Fruit fly (Drosophila melanogaster) whole organism, embryonic: ENCODE results near the gene Galphai.

ENCODE experiments used
- ATbp ChIP-seq: fragments of 200-800 bp; sonication (Bioruptor generic); optimal IDR thresholded peaks from 2 replicates; lab custom pipeline; 2017; ENCODE audit warnings: missing biosample characterization, mild to moderate bottlenecking, missing genetic modification characterization, missing genetic modification reagents
- Aef1 ChIP-seq: fragments of 200-800 bp; sonication (Bioruptor generic); IDR thresholded peaks from 3 replicates; pipeline ENCODE4 v1.3.6; 2022; ENCODE audit warnings: missing biosample characterization, missing genetic modification characterization
- Blimp-1 ChIP-seq: fragments of 200-800 bp; sonication (Bioruptor generic); optimal IDR thresholded peaks from 3 replicates; lab custom pipeline; 2018; ENCODE audit warnings: missing biosample characterization, missing genetic modification characterization, mild to moderate bottlenecking, moderate library complexity, missing genetic modification reagents
- CG12104 ChIP-seq: fragments of 200-800 bp; sonication (Bioruptor generic); optimal IDR thresholded peaks from 3 replicates; lab custom pipeline; 2016; ENCODE audit warnings: missing biosample characterization, missing genetic modification characterization
- CG18011 ChIP-seq: fragments of 200-800 bp; sonication (Bioruptor generic); optimal IDR thresholded peaks from 2 replicates; lab custom pipeline; 2017; ENCODE audit warnings: missing biosample characterization, missing genetic modification characterization, mild to moderate bottlenecking, moderate library complexity, missing genotype
- CG2712 ChIP-seq: fragments of 200-800 bp; optimal IDR thresholded peaks from 3 replicates; lab custom pipeline; 2019; ENCODE audit warnings: missing biosample characterization, mild to moderate bottlenecking, missing genetic modification characterization, moderate library complexity
- Side ChIP-seq: fragments of 200-800 bp; sonication (Bioruptor generic); optimal IDR thresholded peaks from 2 replicates; lab custom pipeline; 2016; ENCODE audit warnings: missing biosample characterization, missing genetic modification characterization
- Vsx1 ChIP-seq: fragments of 200-800 bp; sonication (Bioruptor generic); optimal IDR thresholded peaks from 2 replicates; lab custom pipeline; 2017; ENCODE audit warnings: missing biosample characterization, mild to moderate bottlenecking, missing genetic modification characterization, missing genetic modification reagents
- ash1 ChIP-seq: fragments of 200-800 bp; sonication (Bioruptor generic); optimal IDR thresholded peaks from 2 replicates; lab custom pipeline; 2018; ENCODE audit warnings: missing biosample characterization, mild to moderate bottlenecking, missing genetic modification characterization
- crc ChIP-seq: fragments of 200-800 bp; sonication (Bioruptor generic); optimal IDR thresholded peaks from 2 replicates; lab custom pipeline; 2016; ENCODE audit warnings: missing biosample characterization, missing genetic modification characterization
- h ChIP-seq: fragments of >200 bp; optimal IDR thresholded peaks from 2 replicates; lab custom pipeline; 2017
- unpg ChIP-seq: fragments of 200-800 bp; sonication (Bioruptor generic); optimal IDR thresholded peaks from 3 replicates; lab custom pipeline; 2018; ENCODE audit warnings: missing biosample characterization, mild to moderate bottlenecking, missing genetic modification characterization, moderate library complexity

dm6 chr3L:6968961-6969814, 10.7 kb downstream of the Galphai start, which contains the start of the genes Mis12 and CG9953:
- TF ChIP-seq Aef1 (GFP tag; lab: Robert Waterston, UW) (no peak), CG18011 (GFP tag; lab: Kevin White, UChicago) (no peak), CG2712 (peak; percentile 56), Side (no peak), unpg (GFP tag; lab: Kevin White, UChicago) (peak; percentile 24), Vsx1 (GFP tag; lab: Kevin White, UChicago) (no peak), Blimp-1 (no peak), ATbp (no peak), crc (GFP tag; lab: Kevin White, UChicago) (no peak), h (lab: Kevin White, UChicago) (no peak), CG12104 (GFP tag; lab: Kevin White, UChicago) (peak; percentile 26), ash1 (GFP tag; lab: Kevin White, UChicago) (no peak)
